Worm (Caenorhabditis elegans): ENCODE results near the gene hlh-12.

The hlh-12 gene

DNA sequence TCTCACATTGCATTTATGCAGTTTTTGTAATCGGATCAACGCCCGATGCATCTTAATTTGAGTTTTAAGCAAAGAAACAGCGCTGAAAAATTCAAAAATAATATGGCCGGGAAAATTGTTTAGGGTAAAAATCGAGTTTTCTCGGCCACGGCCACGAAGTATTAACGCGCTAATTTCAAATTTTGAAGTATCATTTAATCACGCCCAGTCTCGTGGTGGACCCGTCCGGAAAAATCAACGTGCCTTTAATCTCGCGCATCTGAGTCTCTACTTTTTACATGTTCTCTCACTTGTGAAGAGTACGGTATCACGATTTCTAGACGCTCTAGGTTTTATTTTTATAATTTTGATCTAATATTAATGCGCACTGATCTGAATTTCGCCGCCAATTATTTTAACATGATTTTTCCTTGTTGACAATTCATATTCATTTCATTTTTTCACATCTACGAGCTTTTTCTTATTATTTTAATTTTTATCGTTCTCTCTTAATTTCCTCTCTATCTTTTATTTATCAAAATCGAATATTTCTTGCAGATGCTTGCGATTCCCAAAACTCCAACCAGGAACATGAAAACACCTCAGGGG is 19.6 kb upstream of the hlh-12 start, which contains the start of the genes acdh-13 and mesp-1 (continued):
- TF ChIP-seq ceh-27 (GFP tag; optimal IDR thresholded peaks at IDR 0.05), result peak; percentile 21
- TF ChIP-seq akir-1 (GFP tag; optimal IDR thresholded peaks at IDR 0.05), result no peak
- peak; percentile 79 for TF ChIP-seq B0019.2 (GFP tag; conservative IDR thresholded peaks at IDR 0.05)
- TF ChIP-seq Y53F4B.3 (GFP tag; IDR thresholded peaks at IDR 0.05), result no peak
- TF ChIP-seq atf-7 (tag; optimal IDR thresholded peaks at IDR 0.05), result no peak
- no peak for TF ChIP-seq somi-1 (GFP tag; optimal IDR thresholded peaks at IDR 0.05)
- peak; percentile 56; the same call in 1 of the 2 replicates for TF ChIP-seq nfyb-1 (GFP tag; IDR thresholded peaks at IDR 0.05)
- peak; percentile 45; the same call in 1 of the 2 replicates for TF ChIP-seq aptf-2 (GFP tag; conservative IDR thresholded peaks at IDR 0.05)
- peak; percentile 91 for TF ChIP-seq xnd-1 (tag; optimal IDR thresholded peaks at IDR 0.05)
- no peak for TF ChIP-seq egl-18 (GFP tag; IDR thresholded peaks at IDR 0.05)
- TF ChIP-seq tlf-1 (GFP tag; optimal IDR thresholded peaks at IDR 0.05), result peak; percentile 86
- no peak for TF ChIP-seq zfh-2 (GFP tag; conservative IDR thresholded peaks at IDR 0.05)
- TF ChIP-seq snpc-1.1 (tag; optimal IDR thresholded peaks at IDR 0.05; ENCODE audit: insufficient read depth), result peak; percentile 40
- TF ChIP-seq aptf-3 (GFP tag; IDR thresholded peaks at IDR 0.05), result no peak
- peak; percentile 94 for TF ChIP-seq unc-130 (GFP tag; optimal IDR thresholded peaks at IDR 0.05)
- no peak for TF ChIP-seq ccch-3 (GFP tag; optimal IDR thresholded peaks at IDR 0.05)
- TF ChIP-seq ztf-18 (tag; optimal IDR thresholded peaks at IDR 0.05), result peak; percentile 29
- TF ChIP-seq lin-35 (GFP tag; optimal IDR thresholded peaks at IDR 0.05), result peak; percentile 9 to 63 (median 40)
- TF ChIP-seq dpl-1 (GFP tag; optimal IDR thresholded peaks at IDR 0.05), result peak; percentile 80
- TF ChIP-seq ztf-28 (GFP tag; IDR thresholded peaks at IDR 0.05), result peak; percentile 84
- 0 out of 2 replicates have a peak, but pooled peaks have one; percentile 44 for TF ChIP-seq ceh-40 (GFP tag; IDR thresholded peaks at IDR 0.05)
- no peak for TF ChIP-seq ztf-6 (GFP tag; IDR thresholded peaks at IDR 0.05)
- no peak for TF ChIP-seq lin-26 (GFP tag; IDR thresholded peaks at IDR 0.05)
- peak; percentile 78 for TF ChIP-seq hmg-1.2 (GFP tag; IDR thresholded peaks at IDR 0.05)

DNA sequence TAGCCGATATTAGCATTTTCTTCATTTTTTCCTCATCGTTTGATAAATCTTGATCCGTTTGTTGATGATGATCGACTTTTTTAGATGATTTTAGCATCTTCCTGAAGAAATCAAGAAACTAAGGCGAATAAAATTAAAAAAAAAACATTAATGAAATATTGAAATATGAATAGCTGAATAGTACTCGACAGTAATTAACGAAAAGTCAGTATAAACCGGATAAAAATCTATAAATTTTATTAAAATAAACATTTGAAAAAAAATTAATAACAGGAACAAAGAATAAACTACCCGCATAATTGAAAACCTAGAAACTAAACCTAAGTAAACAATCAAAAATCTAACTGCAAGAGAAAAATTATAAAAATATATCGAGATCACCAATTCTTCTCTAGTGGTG is 17.0 kb upstream of the hlh-12 start, which contains the start of gene C28C12.12:
Gene C28C12.12 (minus strand): TSS at position 101 of the 400 bp plus-strand sequence.
- no peak for TF ChIP-seq ZK185.1 (tag; optimal IDR thresholded peaks at IDR 0.05; ENCODE audit: poor library complexity, severe bottlenecking)
- TF ChIP-seq nhr-90 (tag; optimal IDR thresholded peaks at IDR 0.05), result no peak
- TF ChIP-seq ceh-100 (GFP tag; IDR thresholded peaks at IDR 0.05), result no peak
- TF ChIP-seq mel-28 (tag; optimal IDR thresholded peaks at IDR 0.05; ENCODE audit: borderline replicate concordance), result no peak
- no peak for TF ChIP-seq ztf-3 (GFP tag; optimal IDR thresholded peaks at IDR 0.05)
- no peak for TF ChIP-seq rpc-1 (optimal IDR thresholded peaks at IDR 0.05)
- no peak for TF ChIP-seq rpc-1 (tag; optimal IDR thresholded peaks at IDR 0.05)
- TF ChIP-seq B0261.1 (tag; optimal IDR thresholded peaks at IDR 0.05), result no peak
- no peak for TF ChIP-seq attf-6 (GFP tag; IDR thresholded peaks at IDR 0.05)
- TF ChIP-seq hsf-1 (GFP tag; IDR thresholded peaks at IDR 0.05), result no peak
- TF ChIP-seq mes-4 (tag; optimal IDR thresholded peaks at IDR 0.05), result no peak
- no peak for TF ChIP-seq zim-3 (tag; optimal IDR thresholded peaks at IDR 0.05)
- no peak for TF ChIP-seq Y53F4B.3 (GFP tag; IDR thresholded peaks at IDR 0.05)
- no peak for TF ChIP-seq F10E7.11 (tag; optimal IDR thresholded peaks at IDR 0.05)
- no peak for TF ChIP-seq ceh-91 (GFP tag; IDR thresholded peaks at IDR 0.05)
- TF ChIP-seq dpff-1 (tag; optimal IDR thresholded peaks at IDR 0.05), result no peak
- TF ChIP-seq nfya-1 (tag; optimal IDR thresholded peaks at IDR 0.05; ENCODE audit: borderline replicate concordance, insufficient read depth), result no peak
- no peak for TF ChIP-seq F22D6.2 (tag; optimal IDR thresholded peaks at IDR 0.05)
- no peak for TF ChIP-seq him-1 (tag; optimal IDR thresholded peaks at IDR 0.05)
- no peak for TF ChIP-seq die-1 (tag; optimal IDR thresholded peaks at IDR 0.05)

Data from whole organism, young adult.